Worm (Caenorhabditis elegans): ENCODE measurements around the gene rfip-1.

rfip-1 gene

DNA sequence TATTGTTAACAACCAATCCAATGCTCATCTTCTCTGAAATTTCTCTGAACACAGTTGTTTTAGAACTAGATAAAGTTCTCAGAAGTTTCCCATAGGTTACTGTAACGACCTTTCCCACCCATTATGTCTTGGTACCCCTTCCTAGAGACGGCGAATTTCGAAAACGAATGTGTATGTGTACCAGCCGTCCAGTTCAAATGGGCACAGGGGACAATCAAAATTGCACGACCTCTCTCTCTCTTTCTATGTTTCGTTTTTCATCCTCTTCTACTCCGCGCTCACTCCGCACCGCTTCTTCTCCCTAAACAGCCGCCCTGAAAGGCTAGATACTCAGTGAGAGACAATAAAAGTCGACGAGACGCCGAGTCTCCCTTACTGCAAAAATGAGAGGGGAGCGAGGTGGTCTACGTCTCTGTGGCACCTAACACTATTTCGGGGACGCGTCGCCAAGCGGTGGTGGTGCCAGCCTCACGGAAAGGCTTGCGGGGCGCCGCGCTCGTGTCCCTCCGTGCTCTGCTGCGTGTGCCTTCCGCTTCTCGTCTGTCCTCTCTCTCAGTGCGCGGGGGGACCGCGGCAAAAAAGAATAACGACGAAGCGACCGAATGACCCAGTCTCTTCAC lies 17.2 kb downstream of the rfip-1 start:
- TF ChIP-seq nhr-25 (tag; optimal IDR thresholded peaks at IDR 0.05) (no peak), mbf-1 (tag; optimal IDR thresholded peaks at IDR 0.05) (no peak), unc-62 (GFP tag; optimal IDR thresholded peaks at IDR 0.05) (no peak), nhr-129 (tag; optimal IDR thresholded peaks at IDR 0.05) (no peak), ztf-1 (GFP tag; conservative IDR thresholded peaks at IDR 0.05) (no peak), R02D3.7 (tag; optimal IDR thresholded peaks at IDR 0.05) (no peak), unc-55 (GFP tag; optimal IDR thresholded peaks at IDR 0.05) (peak; percentile 35), lin-39 (tag; optimal IDR thresholded peaks at IDR 0.05) (peak; percentile 18), Y55F3AM.14 (GFP tag; optimal IDR thresholded peaks at IDR 0.05) (peak; percentile 45), ceh-16 (tag; optimal IDR thresholded peaks at IDR 0.05) (peak; percentile 11), lsy-2 (tag; optimal IDR thresholded peaks at IDR 0.05) (peak in 1 of 2 experiments; percentile 28), F13H6.1 (tag; optimal IDR thresholded peaks at IDR 0.05) (peak; percentile 52), nhr-77 (tag; optimal IDR thresholded peaks at IDR 0.05) (no peak), nhr-237 (tag; optimal IDR thresholded peaks at IDR 0.05) (no peak), fos-1 (tag; optimal IDR thresholded peaks at IDR 0.05) (peak; percentile 38), sma-9 (GFP tag; optimal IDR thresholded peaks at IDR 0.05) (peak; percentile 39), sma-9 (tag; optimal IDR thresholded peaks at IDR 0.05) (no peak), ztf-11 (tag; optimal IDR thresholded peaks at IDR 0.05) (no peak), elt-3 (tag; optimal IDR thresholded peaks at IDR 0.05) (no peak), mab-5 (tag; optimal IDR thresholded peaks at IDR 0.05) (no peak), dmd-4 (tag; optimal IDR thresholded peaks at IDR 0.05) (no peak), lin-13 (GFP tag; optimal IDR thresholded peaks at IDR 0.05) (no peak), sem-4 (tag; optimal IDR thresholded peaks at IDR 0.05) (peak; percentile 7), peb-1 (tag; optimal IDR thresholded peaks at IDR 0.05) (peak; percentile 46), sma-3 (GFP tag; optimal IDR thresholded peaks at IDR 0.05) (no peak), nhr-11 (tag; optimal IDR thresholded peaks at IDR 0.05) (no peak), nhr-23 (tag; optimal IDR thresholded peaks at IDR 0.05) (no peak), lin-11 (tag; optimal IDR thresholded peaks at IDR 0.05) (no peak), zag-1 (tag; optimal IDR thresholded peaks at IDR 0.05) (peak; percentile 39), nhr-6 (tag; optimal IDR thresholded peaks at IDR 0.05) (no peak), nhr-21 (tag; optimal IDR thresholded peaks at IDR 0.05) (peak; percentile 61), nhr-12 (tag; optimal IDR thresholded peaks at IDR 0.05) (no peak), elt-1 (tag; optimal IDR thresholded peaks at IDR 0.05) (no peak), mdl-1 (tag; optimal IDR thresholded peaks at IDR 0.05) (peak in 1 of 2 experiments; percentile 7), unc-39 (tag; optimal IDR thresholded peaks at IDR 0.05) (no peak), aly-2 (tag; optimal IDR thresholded peaks at IDR 0.05) (no peak), ZK546.5 (tag; optimal IDR thresholded peaks at IDR 0.05) (no peak), egl-27 (tag; optimal IDR thresholded peaks at IDR 0.05) (peak; percentile 22), ztf-4 (tag; optimal IDR thresholded peaks at IDR 0.05) (no peak), alr-1 (tag; optimal IDR thresholded peaks at IDR 0.05) (no peak), ama-1 (optimal IDR thresholded peaks at IDR 0.05) (no peak)

DNA sequence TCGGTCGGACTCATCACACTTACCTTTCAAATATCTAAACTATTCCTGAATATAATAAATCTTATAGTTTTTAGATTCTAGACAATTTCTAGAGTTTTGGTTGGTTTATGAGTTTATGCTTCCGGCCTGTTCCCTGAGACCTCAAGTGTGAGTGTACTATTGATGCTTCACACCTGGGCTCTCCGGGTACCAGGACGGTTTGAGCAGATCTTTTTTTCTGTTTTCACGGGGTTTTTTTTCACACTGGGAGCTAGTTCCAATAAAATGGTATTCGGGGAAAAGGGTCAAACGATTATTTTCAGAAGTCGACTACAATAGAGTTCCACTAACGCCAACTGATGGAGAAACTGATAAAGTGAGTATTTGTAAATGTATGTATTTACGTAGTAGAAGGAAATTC lies 17.8 kb downstream of the rfip-1 start:
- no peak for TF ChIP-seq ceh-82 (tag; optimal IDR thresholded peaks at IDR 0.05)
- no peak for TF ChIP-seq blmp-1 (tag; optimal IDR thresholded peaks at IDR 0.05; ENCODE audit: insufficient read depth)
- no peak for TF ChIP-seq peb-1 (tag; optimal IDR thresholded peaks at IDR 0.05)
- no peak for TF ChIP-seq sem-4 (tag; optimal IDR thresholded peaks at IDR 0.05)
- no peak for TF ChIP-seq lin-11 (tag; optimal IDR thresholded peaks at IDR 0.05)
- no peak for TF ChIP-seq ZK546.5 (tag; optimal IDR thresholded peaks at IDR 0.05)
- no peak for TF ChIP-seq fos-1 (tag; optimal IDR thresholded peaks at IDR 0.05)
- no peak for TF ChIP-seq nhr-21 (tag; optimal IDR thresholded peaks at IDR 0.05)
- TF ChIP-seq nhr-23 (tag; optimal IDR thresholded peaks at IDR 0.05): no peak
- no peak for TF ChIP-seq zag-1 (tag; optimal IDR thresholded peaks at IDR 0.05)
- TF ChIP-seq sma-9 (GFP tag; optimal IDR thresholded peaks at IDR 0.05): no peak
- no peak for TF ChIP-seq sma-9 (tag; optimal IDR thresholded peaks at IDR 0.05)
